Fruit fly (Drosophila melanogaster) whole organism, adult: Measurements from ENCODE around the gene Kap-alpha3.

Experiments used
- CG12768 ChIP-seq: fragments of 200-800 bp; sonication (Bioruptor generic); optimal IDR thresholded peaks from 2 replicates; lab custom pipeline; 2017; ENCODE audit warnings: missing biosample characterization, missing genetic modification characterization, mild to moderate bottlenecking, moderate library complexity, missing genetic modification reagents
- CG14711 ChIP-seq: fragments of 200-800 bp; sonication (Bioruptor generic); optimal IDR thresholded peaks from 2 replicates; lab custom pipeline; 2018; ENCODE audit warnings: missing biosample characterization, mild to moderate bottlenecking, missing genetic modification characterization, moderate library complexity
- CG1620 ChIP-seq: fragments of 200-800 bp; sonication (Bioruptor generic); optimal IDR thresholded peaks from 2 replicates; lab custom pipeline; 2016; ENCODE audit warnings: missing biosample characterization, missing genetic modification characterization
- CG33017 ChIP-seq: fragments of 200-800 bp; sonication (Bioruptor generic); optimal IDR thresholded peaks from 2 replicates; lab custom pipeline; 2018; ENCODE audit warnings: missing biosample characterization, mild to moderate bottlenecking, missing genetic modification characterization, moderate library complexity
- CG5204 ChIP-seq: fragments of 200-800 bp; sonication (Bioruptor generic); optimal IDR thresholded peaks from 2 replicates; lab custom pipeline; 2016; ENCODE audit warnings: missing biosample characterization, missing genetic modification characterization
- CG7045 ChIP-seq: fragments of 200-800 bp; sonication (Bioruptor generic); optimal IDR thresholded peaks from 2 replicates; lab custom pipeline; 2017; ENCODE audit warnings: missing biosample characterization, mild to moderate bottlenecking, missing genetic modification characterization
- Clk ChIP-seq: fragments of 200-800 bp; sonication (Bioruptor generic); optimal IDR thresholded peaks from 2 replicates; lab custom pipeline; 2017; ENCODE audit warnings: missing biosample characterization, missing genetic modification characterization
- Crg-1 ChIP-seq: fragments of 200-800 bp; sonication (Bioruptor generic); optimal IDR thresholded peaks from 2 replicates; lab custom pipeline; 2016; ENCODE audit warnings: missing biosample characterization, missing genetic modification characterization
- Hr96 ChIP-seq: fragments of 200-800 bp; sonication (Bioruptor generic); optimal IDR thresholded peaks from 2 replicates; lab custom pipeline; 2016; ENCODE audit warnings: missing biosample characterization, missing genetic modification characterization
- Mnt ChIP-seq: fragments of 200-800 bp; sonication (Bioruptor generic); optimal IDR thresholded peaks from 2 replicates; lab custom pipeline; 2016; ENCODE audit warnings: missing biosample characterization, mild to moderate bottlenecking, missing genetic modification characterization
- cic ChIP-seq: fragments of 200-800 bp; sonication (Bioruptor generic); optimal IDR thresholded peaks from 2 replicates; lab custom pipeline; 2017; ENCODE audit warnings: missing biosample characterization, mild to moderate bottlenecking, missing genetic modification characterization, moderate library complexity
- kay ChIP-seq: fragments of 200-800 bp; sonication (Bioruptor generic); peaks from one replicate; lab custom pipeline; 2016; ENCODE audit warnings: missing biosample characterization, missing genetic modification characterization, borderline replicate concordance
- pad ChIP-seq: fragments of 200-800 bp; sonication (Bioruptor generic); optimal IDR thresholded peaks from 3 replicates; lab custom pipeline; 2017; ENCODE audit warnings: missing biosample characterization, missing genetic modification characterization, mild to moderate bottlenecking, moderate library complexity, missing genetic modification reagents

dm6 chr3R:9612217-9612616 lies 34.7 kb upstream of the Kap-alpha3 start:
- TF ChIP-seq cic (GFP tag; lab: Kevin White, UChicago) (no peak), CG1620 (GFP tag; lab: Kevin White, UChicago) (no peak), Hr96 (GFP tag; lab: Kevin White, UChicago) (no peak), Crg-1 (GFP tag; lab: Kevin White, UChicago) (no peak), Mnt (GFP tag; lab: Kevin White, UChicago) (no peak), pad (GFP tag; lab: Kevin White, UChicago) (no peak), CG5204 (no peak), CG7045 (GFP tag; lab: Kevin White, UChicago) (no peak), CG12768 (no peak), CG33017 (tag; lab: Kevin White, UChicago) (no peak), kay (GFP tag; lab: Kevin White, UChicago) (no peak), Clk (GFP tag; lab: Kevin White, UChicago) (no peak), CG14711 (tag; lab: Kevin White, UChicago) (no peak)
